Fruit fly (Drosophila melanogaster) whole organism, embryonic: Measurements from ENCODE around the gene CG7564.

Experiments used
- ATbp ChIP-seq: fragments of 200-800 bp; sonication (Bioruptor generic); optimal IDR thresholded peaks from 2 replicates; lab custom pipeline; 2017; ENCODE audit warnings: missing biosample characterization, mild to moderate bottlenecking, missing genetic modification characterization, missing genetic modification reagents
- Atf-2 ChIP-seq: fragments of 200-800 bp; sonication (Bioruptor generic); optimal IDR thresholded peaks from 2 replicates; lab custom pipeline; 2016; ENCODE audit warnings: missing biosample characterization, missing genetic modification characterization
- B-H2 ChIP-seq: fragments of 200-800 bp; sonication (Bioruptor generic); optimal IDR thresholded peaks from 2 replicates; lab custom pipeline; 2018; ENCODE audit warnings: missing biosample characterization, mild to moderate bottlenecking, missing genetic modification characterization
- CG10543 ChIP-seq: fragments of 200-800 bp; sonication (Bioruptor generic); optimal IDR thresholded peaks from 3 replicates; lab custom pipeline; 2017; ENCODE audit warnings: missing biosample characterization, mild to moderate bottlenecking, missing genetic modification characterization, moderate library complexity
- CG10979 ChIP-seq: fragments of 200-800 bp; sonication (Bioruptor generic); optimal IDR thresholded peaks from 2 replicates; lab custom pipeline; 2018; ENCODE audit warnings: missing biosample characterization, mild to moderate bottlenecking, missing genetic modification characterization, moderate library complexity
- CG11695 ChIP-seq: fragments of 200-800 bp; sonication (Bioruptor generic); IDR thresholded peaks from 3 replicates; pipeline ENCODE4 v1.3.6; 2022; ENCODE audit warnings: missing biosample characterization, missing genetic modification characterization
- CG12299 ChIP-seq: fragments of 200-800 bp; sonication (Bioruptor generic); optimal IDR thresholded peaks from 2 replicates; lab custom pipeline; 2018; ENCODE audit warnings: missing biosample characterization, mild to moderate bottlenecking, missing genetic modification characterization
- CG12659 ChIP-seq: fragments of 200-800 bp; sonication (Bioruptor generic); optimal IDR thresholded peaks from 3 replicates; lab custom pipeline; 2017; ENCODE audit warnings: mild to moderate bottlenecking, missing biosample characterization, missing genetic modification reagents, missing genetic modification characterization
- CG14710 ChIP-seq: fragments of 200-800 bp; sonication (Bioruptor generic); optimal IDR thresholded peaks from 3 replicates; lab custom pipeline; 2019; ENCODE audit warnings: missing biosample characterization, mild to moderate bottlenecking, missing genetic modification characterization, moderate library complexity
- CG14860 ChIP-seq: fragments of 200-800 bp; sonication (Bioruptor generic); IDR thresholded peaks from 3 replicates; pipeline ENCODE4 v1.3.6; 2022; ENCODE audit warnings: missing biosample characterization, missing genetic modification characterization; ENCODE audit not compliant: partially characterized antibody
- CG17912 ChIP-seq: fragments of 200-800 bp; sonication (Bioruptor generic); optimal IDR thresholded peaks from 2 replicates; lab custom pipeline; 2018; ENCODE audit warnings: missing biosample characterization, mild to moderate bottlenecking, missing genetic modification characterization
- CG1792 ChIP-seq: fragments of 200-800 bp; sonication (Bioruptor generic); optimal IDR thresholded peaks from 2 replicates; lab custom pipeline; 2016; ENCODE audit warnings: missing biosample characterization, missing genetic modification characterization
- CG1832 ChIP-seq: fragments of 200-800 bp; sonication (Bioruptor generic); optimal IDR thresholded peaks from 2 replicates; lab custom pipeline; 2017; ENCODE audit warnings: missing biosample characterization, mild to moderate bottlenecking, missing genetic modification characterization, inconsistent platforms
- CG4404 ChIP-seq: fragments of 200-800 bp; sonication (Bioruptor generic); IDR thresholded peaks from 2 replicates; pipeline ENCODE4 v1.3.6; 2022; ENCODE audit warnings: missing biosample characterization, missing genetic modification characterization
- CG8765 ChIP-seq: fragments of 200-800 bp; sonication (Bioruptor generic); IDR thresholded peaks from 2 replicates; pipeline ENCODE4 v1.3.6; 2022; ENCODE audit warnings: missing biosample characterization, missing genetic modification characterization
- Doc3 ChIP-seq: fragments of 200-800 bp; sonication (Bioruptor generic); IDR thresholded peaks from 3 replicates; pipeline ENCODE4 v1.3.6; 2022; ENCODE audit warnings: missing biosample characterization, missing genetic modification characterization; ENCODE audit not compliant: partially characterized antibody
- E2f1 ChIP-seq: fragments of 200-800 bp; sonication (Bioruptor generic); IDR thresholded peaks from 2 replicates; pipeline ENCODE4 v1.3.6; 2022; ENCODE audit warnings: missing biosample characterization, missing genetic modification characterization
- Ets65A ChIP-seq: fragments of 200-800 bp; sonication (Bioruptor generic); peaks from one replicate; lab custom pipeline; 2016; ENCODE audit warnings: missing biosample characterization, missing genetic modification characterization
- Fer3 ChIP-seq: fragments of 200-800 bp; sonication (Bioruptor generic); optimal IDR thresholded peaks from 2 replicates; lab custom pipeline; 2018; ENCODE audit warnings: missing biosample characterization, mild to moderate bottlenecking, missing genetic modification characterization, moderate library complexity
- HLHmδ ChIP-seq: fragments of 200-800 bp; sonication (Bioruptor generic); optimal IDR thresholded peaks from 2 replicates; lab custom pipeline; 2018; ENCODE audit warnings: missing biosample characterization, mild to moderate bottlenecking, missing genetic modification characterization, moderate library complexity
- Mes4 ChIP-seq: fragments of 200-800 bp; sonication (Bioruptor generic); optimal IDR thresholded peaks from 2 replicates; lab custom pipeline; 2016; ENCODE audit warnings: missing biosample characterization, missing genetic modification characterization
- Nf-YA ChIP-seq: fragments of 200-800 bp; sonication (Bioruptor generic); IDR thresholded peaks from 2 replicates; pipeline ENCODE4 v1.3.6; 2022; ENCODE audit warnings: missing biosample characterization, missing genetic modification characterization
- Ptx1 ChIP-seq: fragments of 200-800 bp; sonication (Bioruptor generic); IDR thresholded peaks from 2 replicates; pipeline ENCODE4 v1.3.6; 2022; ENCODE audit warnings: missing biosample characterization, missing genetic modification characterization
- Rx ChIP-seq: fragments of 200-800 bp; sonication (Bioruptor generic); IDR thresholded peaks from 2 replicates; pipeline ENCODE4 v1.3.6; 2022; ENCODE audit warnings: missing biosample characterization, missing genetic modification characterization
- Scr ChIP-seq: fragments of 200-800 bp; sonication (Bioruptor generic); IDR thresholded peaks from 2 replicates; pipeline ENCODE4 v1.3.6; 2022; ENCODE audit warnings: missing biosample characterization, missing genetic modification characterization; ENCODE audit not compliant: partially characterized antibody
- Sox102F ChIP-seq: fragments of 200-800 bp; sonication (Bioruptor generic); optimal IDR thresholded peaks from 2 replicates; lab custom pipeline; 2018; ENCODE audit warnings: missing biosample characterization, mild to moderate bottlenecking, missing genetic modification characterization, moderate library complexity
- Stat92E ChIP-seq, 3 experiments: fragments of >200 bp in 2 of 3; fragments of 200-800 bp in 1 of 3; sonication (Bioruptor generic) in 1 of 3; optimal IDR thresholded peaks; 2 replicates each; lab custom pipeline; 2017 to 2019; ENCODE audit warnings: missing biosample characterization in 3 of 3, missing genetic modification characterization in 3 of 3, mild to moderate bottlenecking in 1 of 3, moderate library complexity in 1 of 3
- ash1 ChIP-seq: fragments of 200-800 bp; sonication (Bioruptor generic); optimal IDR thresholded peaks from 2 replicates; lab custom pipeline; 2018; ENCODE audit warnings: missing biosample characterization, mild to moderate bottlenecking, missing genetic modification characterization
- az2 ChIP-seq: fragments of 200-800 bp; sonication (Bioruptor generic); optimal IDR thresholded peaks from 3 replicates; lab custom pipeline; 2016; ENCODE audit warnings: missing biosample characterization, missing genetic modification characterization
- chn ChIP-seq: fragments of 200-800 bp; sonication (Bioruptor generic); optimal IDR thresholded peaks from 2 replicates; lab custom pipeline; 2016; ENCODE audit warnings: missing biosample characterization, missing genetic modification characterization
- dm ChIP-seq: fragments of 200-800 bp; sonication (Bioruptor generic); optimal IDR thresholded peaks from 3 replicates; lab custom pipeline; 2016; ENCODE audit warnings: missing biosample characterization, missing genetic modification characterization
- dmrt99B ChIP-seq: fragments of 200-800 bp; sonication (Bioruptor generic); optimal IDR thresholded peaks from 2 replicates; lab custom pipeline; 2018; ENCODE audit warnings: missing biosample characterization, mild to moderate bottlenecking, missing genetic modification characterization, moderate library complexity
- fd64A ChIP-seq: fragments of 200-800 bp; sonication (Bioruptor generic); optimal IDR thresholded peaks from 3 replicates; lab custom pipeline; 2018; ENCODE audit warnings: missing biosample characterization, mild to moderate bottlenecking, missing genetic modification characterization
- gem ChIP-seq: fragments of 200-800 bp; sonication (Bioruptor generic); optimal IDR thresholded peaks from 2 replicates; lab custom pipeline; 2019; ENCODE audit warnings: missing biosample characterization, mild to moderate bottlenecking, missing genetic modification characterization, moderate library complexity
- gfzf ChIP-seq: fragments of 200-800 bp; sonication (Bioruptor generic); optimal IDR thresholded peaks from 2 replicates; lab custom pipeline; 2016; ENCODE audit warnings: missing biosample characterization, mild to moderate bottlenecking, missing genetic modification characterization, moderate library complexity
- grn ChIP-seq: fragments of 200-800 bp; sonication (Bioruptor generic); optimal IDR thresholded peaks from 3 replicates; lab custom pipeline; 2017; ENCODE audit warnings: missing biosample characterization, missing genetic modification characterization
- h ChIP-seq: fragments of >200 bp; optimal IDR thresholded peaks from 2 replicates; lab custom pipeline; 2017
- ken ChIP-seq: fragments of 200-800 bp; sonication (Bioruptor generic); IDR thresholded peaks from 3 replicates; pipeline ENCODE4 v1.3.6; 2022; ENCODE audit warnings: missing biosample characterization, missing genetic modification characterization
- klu ChIP-seq: fragments of 200-800 bp; sonication (Bioruptor generic); IDR thresholded peaks from 2 replicates; pipeline ENCODE4 v1.3.6; 2022; ENCODE audit warnings: missing biosample characterization, missing genetic modification characterization
- nerfin-1 ChIP-seq: fragments of 200-800 bp; sonication (Bioruptor generic); optimal IDR thresholded peaks from 3 replicates; lab custom pipeline; 2019; ENCODE audit warnings: missing biosample characterization, mild to moderate bottlenecking, missing genetic modification characterization, moderate library complexity
- nom ChIP-seq: fragments of 200-800 bp; sonication (Bioruptor generic); optimal IDR thresholded peaks from 2 replicates; lab custom pipeline; 2017; ENCODE audit warnings: missing biosample characterization, missing genetic modification characterization, mild to moderate bottlenecking, moderate library complexity, missing genetic modification reagents
- org-1 ChIP-seq: fragments of 200-800 bp; sonication (Bioruptor generic); optimal IDR thresholded peaks from 2 replicates; lab custom pipeline; 2017; ENCODE audit warnings: missing biosample characterization, missing genetic modification characterization
- psq ChIP-seq: fragments of 200-800 bp; sonication (Bioruptor generic); optimal IDR thresholded peaks from 2 replicates; lab custom pipeline; 2017; ENCODE audit warnings: missing biosample characterization, missing genetic modification characterization
- ranshi ChIP-seq: fragments of 200-800 bp; sonication (Bioruptor generic); IDR thresholded peaks from 2 replicates; pipeline ENCODE4 v1.3.6; 2022; ENCODE audit warnings: missing biosample characterization, missing genetic modification characterization
- sd ChIP-seq: fragments of 200-800 bp; sonication (Bioruptor generic); optimal IDR thresholded peaks from 3 replicates; lab custom pipeline; 2018; ENCODE audit warnings: missing biosample characterization, mild to moderate bottlenecking, missing genetic modification characterization, moderate library complexity
- sim ChIP-seq: fragments of 200-800 bp; sonication (Bioruptor generic); IDR thresholded peaks from 2 replicates; pipeline ENCODE4 v1.3.6; 2022; ENCODE audit warnings: missing biosample characterization, missing genetic modification characterization
- tup ChIP-seq: fragments of 200-800 bp; sonication (Bioruptor generic); optimal IDR thresholded peaks from 2 replicates; lab custom pipeline; 2016; ENCODE audit warnings: missing biosample characterization, mild to moderate bottlenecking, missing genetic modification characterization, moderate library complexity
- tx ChIP-seq: fragments of 200-800 bp; sonication (Bioruptor generic); optimal IDR thresholded peaks from 2 replicates; lab custom pipeline; 2016; ENCODE audit warnings: missing biosample characterization, missing genetic modification characterization
- z ChIP-seq: fragments of 200-800 bp; sonication (Bioruptor generic); IDR thresholded peaks from 3 replicates; pipeline ENCODE4 v1.3.6; 2022; ENCODE audit warnings: missing biosample characterization, missing genetic modification characterization
- zfh1 ChIP-seq: fragments of 200-800 bp; sonication (Bioruptor generic); IDR thresholded peaks from 3 replicates; pipeline ENCODE4 v1.3.6; 2022; ENCODE audit warnings: missing biosample characterization, missing genetic modification characterization

CG7564 gene

DNA sequence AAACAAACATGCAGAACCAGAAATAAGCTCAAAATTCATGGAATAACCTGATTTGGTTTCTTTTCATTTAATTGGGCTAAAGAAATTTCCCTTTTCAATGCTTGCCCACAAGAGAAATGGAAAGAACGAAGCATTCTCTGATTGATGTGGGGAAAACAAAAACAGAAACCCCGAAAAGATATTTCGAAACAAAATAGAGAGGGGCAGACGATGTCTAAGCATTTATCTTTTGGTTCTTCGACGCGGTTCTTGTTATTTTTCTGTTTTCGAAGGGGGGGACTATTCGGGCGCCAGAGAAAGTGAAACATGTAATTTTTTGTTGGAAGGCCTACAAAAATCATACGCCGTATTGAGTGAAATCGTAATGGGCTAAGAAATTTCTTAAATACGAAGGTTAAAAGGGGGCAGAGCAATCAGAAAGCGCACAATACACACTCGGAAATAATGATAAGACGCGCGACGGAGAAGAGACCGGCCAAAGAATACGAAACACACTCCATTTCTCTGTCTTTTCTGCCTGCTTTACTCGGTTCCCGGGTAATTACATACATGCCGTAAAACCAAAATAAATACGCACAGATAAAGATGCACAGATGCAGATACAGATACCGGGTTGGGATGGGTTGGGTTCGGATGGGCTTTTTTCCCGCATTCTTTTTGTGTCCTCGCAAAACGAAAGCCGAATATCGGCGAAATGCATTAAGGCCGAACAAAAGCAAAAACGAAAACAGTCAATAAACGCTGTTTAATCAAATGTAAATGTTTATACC lies 25.3 kb upstream of the CG7564 start (continued):
- no peak for TF ChIP-seq CG14710
- TF ChIP-seq klu: no peak
- no peak for TF ChIP-seq Doc3 (GFP tag; lab: Robert Waterston, UW)
- no peak for TF ChIP-seq CG14860 (GFP tag; lab: Robert Waterston, UW)
- no peak for TF ChIP-seq CG1792 (GFP tag; lab: Kevin White, UChicago)
- TF ChIP-seq CG4404 (GFP tag; lab: Robert Waterston, UW): no peak
- peak; percentile 35 for TF ChIP-seq grn (GFP tag; lab: Kevin White, UChicago)
- no peak for TF ChIP-seq Scr (GFP tag; lab: Robert Waterston, UW)
- TF ChIP-seq Fer3 (tag; lab: Kevin White, UChicago): no peak
- no peak for TF ChIP-seq gfzf
- TF ChIP-seq fd64A (GFP tag; lab: Kevin White, UChicago): peak; percentile 4
- no peak for TF ChIP-seq CG12299
- no peak for TF ChIP-seq gem (tag; lab: Kevin White, UChicago)
- no peak for TF ChIP-seq ranshi (GFP tag; lab: Robert Waterston, UW)
- no peak for TF ChIP-seq HLHmδ
- TF ChIP-seq sim (GFP tag; lab: Robert Waterston, UW): no peak
- TF ChIP-seq dm (GFP tag; lab: Kevin White, UChicago): no peak
- TF ChIP-seq CG8765 (GFP tag; lab: Robert Waterston, UW): no peak
- TF ChIP-seq dmrt99B (tag; lab: Kevin White, UChicago): no peak
- TF ChIP-seq E2f1 (GFP tag; lab: Robert Waterston, UW): no peak
- peak; percentile 1 for TF ChIP-seq nom (GFP tag; lab: Kevin White, UChicago)
- TF ChIP-seq tup (GFP tag; lab: Kevin White, UChicago): no peak
- TF ChIP-seq zfh1: no peak
- TF ChIP-seq CG10543 (GFP tag; lab: Kevin White, UChicago): no peak
- TF ChIP-seq CG11695 (GFP tag; lab: Robert Waterston, UW): peak; percentile 28; the same call in 1 of the 3 replicates
- no peak for TF ChIP-seq Rx (GFP tag; lab: Robert Waterston, UW)
- TF ChIP-seq B-H2 (GFP tag; lab: Kevin White, UChicago): no peak
- no peak for TF ChIP-seq CG1832 (GFP tag; lab: Kevin White, UChicago)
- TF ChIP-seq CG17912 (GFP tag; lab: Kevin White, UChicago): no peak
- no peak for TF ChIP-seq org-1 (GFP tag; lab: Kevin White, UChicago)
- TF ChIP-seq z (GFP tag; lab: Robert Waterston, UW): peak; percentile 71
- TF ChIP-seq ken: no peak
- TF ChIP-seq Stat92E (GFP tag; optimal IDR thresholded peaks at IDR 0.05; lab: Kevin White, UChicago): peak in 1 of 3 experiments; percentile 5
- TF ChIP-seq az2: no peak
- TF ChIP-seq CG10979 (tag; lab: Kevin White, UChicago): no peak
- TF ChIP-seq nerfin-1: no peak
- no peak for TF ChIP-seq Atf-2 (GFP tag; lab: Kevin White, UChicago)
- no peak for TF ChIP-seq Ets65A (GFP tag; lab: Kevin White, UChicago)
- TF ChIP-seq Nf-YA (GFP tag; lab: Robert Waterston, UW): no peak
- no peak for TF ChIP-seq Ptx1 (GFP tag; lab: Robert Waterston, UW)
- TF ChIP-seq Sox102F (GFP tag; lab: Kevin White, UChicago): no peak
- TF ChIP-seq CG12659 (GFP tag; lab: Kevin White, UChicago): no peak
- TF ChIP-seq Mes4 (GFP tag; lab: Kevin White, UChicago): no peak
- TF ChIP-seq ATbp (GFP tag; lab: Kevin White, UChicago): peak; percentile 30
- no peak for TF ChIP-seq chn (GFP tag; lab: Kevin White, UChicago)
- peak; percentile 31 for TF ChIP-seq sd (tag; lab: Kevin White, UChicago)
- no peak for TF ChIP-seq psq (GFP tag; lab: Kevin White, UChicago)
- TF ChIP-seq h (lab: Kevin White, UChicago): no peak
- TF ChIP-seq tx (GFP tag; lab: Kevin White, UChicago): no peak
- TF ChIP-seq ash1: no peak
